Worm (Caenorhabditis elegans) whole organism, L1 larva: Measurements from ENCODE around the gene srj-40.

Source experiments
- C04F5.9 ChIP-seq: sonication (generic microtip); optimal IDR thresholded peaks from 2 replicates; lab custom pipeline; 2016; ENCODE audit warnings: missing genetic modification characterization, missing compliant biosample characterization
- C16A3.4 ChIP-seq: fragments of 150-350 bp; optimal IDR thresholded peaks from 2 replicates; lab custom pipeline; 2014; ENCODE audit warnings: missing biosample characterization, missing genetic modification characterization
- C34B4.2 ChIP-seq: sonication (generic microtip); optimal IDR thresholded peaks from 2 replicates; lab custom pipeline; 2017; ENCODE audit warnings: mild to moderate bottlenecking, missing genetic modification characterization, missing compliant biosample characterization
- aha-1 ChIP-seq: fragments of 150-350 bp; optimal IDR thresholded peaks from 2 replicates; lab custom pipeline; 2014; ENCODE audit warnings: missing biosample characterization, missing genetic modification characterization
- alr-1 ChIP-seq: fragments of 200-800 bp; sonication (Bioruptor generic); optimal IDR thresholded peaks from 2 replicates; lab custom pipeline; 2018; ENCODE audit warnings: borderline replicate concordance, mild to moderate bottlenecking, missing genetic modification characterization, missing compliant biosample characterization
- aly-2 ChIP-seq: fragments of 150-350 bp; optimal IDR thresholded peaks from 2 replicates; lab custom pipeline; 2014; ENCODE audit warnings: missing biosample characterization, missing genetic modification characterization
- ama-1 ChIP-seq: fragments of 150-350 bp; optimal IDR thresholded peaks from 2 replicates; lab custom pipeline; 2014
- ceh-8 ChIP-seq: fragments of 200-800 bp; sonication (Bioruptor generic); optimal IDR thresholded peaks from 2 replicates; lab custom pipeline; 2018; ENCODE audit warnings: mild to moderate bottlenecking, missing genetic modification characterization, moderate library complexity, missing compliant biosample characterization
- ces-1 ChIP-seq: fragments of 150-350 bp; optimal IDR thresholded peaks from 2 replicates; lab custom pipeline; 2014; ENCODE audit warnings: missing biosample characterization, missing genetic modification reagents, missing genetic modification characterization
- egl-13 ChIP-seq: sonication (generic microtip); optimal IDR thresholded peaks from 2 replicates; lab custom pipeline; 2016; ENCODE audit warnings: missing genotype, missing genetic modification reagents, missing genetic modification characterization, missing compliant biosample characterization
- egl-27 ChIP-seq, 2 experiments: fragments of 150-350 bp in 1 of 2; sonication (generic microtip); optimal IDR thresholded peaks; 3 replicates each; lab custom pipeline; 2017 to 2018; ENCODE audit warnings: missing biosample characterization in 2 of 2, missing genetic modification characterization in 2 of 2, missing genetic modification reagents in 2 of 2
- elt-2 ChIP-seq: sonication (generic microtip); optimal IDR thresholded peaks from 2 replicates; lab custom pipeline; 2016; ENCODE audit warnings: missing genetic modification characterization, mild to moderate bottlenecking, inconsistent platforms, missing compliant biosample characterization, missing genetic modification reagents
- fkh-8 ChIP-seq: sonication (generic microtip); optimal IDR thresholded peaks from 2 replicates; lab custom pipeline; 2016; ENCODE audit warnings: mild to moderate bottlenecking, missing genetic modification characterization, missing compliant biosample characterization
- fos-1 ChIP-seq: fragments of 150-350 bp; optimal IDR thresholded peaks from 2 replicates; lab custom pipeline; 2014; ENCODE audit warnings: missing biosample characterization, missing genetic modification characterization
- hlh-4 ChIP-seq: sonication (generic microtip); optimal IDR thresholded peaks from 2 replicates; lab custom pipeline; 2016; ENCODE audit warnings: mild to moderate bottlenecking, missing genetic modification characterization, missing compliant biosample characterization
- hpl-2 ChIP-seq: fragments of 150-350 bp; optimal IDR thresholded peaks from 2 replicates; lab custom pipeline; 2014; ENCODE audit warnings: missing biosample characterization, missing genetic modification reagents, missing genetic modification characterization
- isw-1 ChIP-seq: fragments of 200-800 bp; sonication (Bioruptor generic); IDR thresholded peaks from 2 replicates; pipeline ENCODE4 v1.3.6; 2022; ENCODE audit warnings: missing genetic modification characterization, missing compliant biosample characterization
- jun-1 ChIP-seq: fragments of 150-350 bp; optimal IDR thresholded peaks from 2 replicates; lab custom pipeline; 2014; ENCODE audit warnings: missing biosample characterization, missing genetic modification reagents, missing genetic modification characterization
- lin-13 ChIP-seq: fragments of 150-350 bp; optimal IDR thresholded peaks from 2 replicates; lab custom pipeline; 2014; ENCODE audit warnings: missing biosample characterization, missing genetic modification reagents, missing genetic modification characterization
- lin-14 ChIP-seq: fragments of 200-800 bp; sonication (Bioruptor generic); optimal IDR thresholded peaks from 2 replicates; lab custom pipeline; 2018; ENCODE audit warnings: mild to moderate bottlenecking, missing genetic modification characterization, moderate library complexity, missing compliant biosample characterization
- nhr-11 ChIP-seq: fragments of 150-350 bp; optimal IDR thresholded peaks from 2 replicates; lab custom pipeline; 2014; ENCODE audit warnings: missing biosample characterization, missing genetic modification characterization
- nhr-20 ChIP-seq: sonication (generic microtip); optimal IDR thresholded peaks from 2 replicates; lab custom pipeline; 2016; ENCODE audit warnings: mild to moderate bottlenecking, missing genetic modification characterization, missing compliant biosample characterization
- nhr-28 ChIP-seq: fragments of 150-350 bp; optimal IDR thresholded peaks from 2 replicates; lab custom pipeline; 2014; ENCODE audit warnings: missing biosample characterization, missing genetic modification characterization
- nhr-71 ChIP-seq: sonication (generic microtip); optimal IDR thresholded peaks from 2 replicates; lab custom pipeline; 2016; ENCODE audit warnings: mild to moderate bottlenecking, missing genetic modification characterization, moderate library complexity, missing compliant biosample characterization
- nhr-76 ChIP-seq: sonication (generic microtip); optimal IDR thresholded peaks from 2 replicates; lab custom pipeline; 2017; ENCODE audit warnings: missing biosample characterization, missing genetic modification characterization
- nhr-85 ChIP-seq: sonication (generic microtip); peaks from one replicate; lab custom pipeline; 2016; ENCODE audit warnings: missing genetic modification characterization, inconsistent platforms, missing compliant biosample characterization
- nhr-90 ChIP-seq: sonication (generic microtip); optimal IDR thresholded peaks from 2 replicates; lab custom pipeline; 2016; ENCODE audit warnings: mild to moderate bottlenecking, missing genetic modification characterization, missing compliant biosample characterization; ENCODE audit not compliant: poor library complexity
- pqm-1 ChIP-seq: sonication (generic microtip); optimal IDR thresholded peaks from 3 replicates; lab custom pipeline; 2017; ENCODE audit warnings: missing biosample characterization, missing genetic modification characterization
- rnt-1 ChIP-seq: sonication (generic microtip); optimal IDR thresholded peaks from 2 replicates; lab custom pipeline; 2016; ENCODE audit warnings: mild to moderate bottlenecking, missing genetic modification characterization, moderate library complexity, missing compliant biosample characterization
- skn-1 ChIP-seq: fragments of 150-350 bp; optimal IDR thresholded peaks from 2 replicates; lab custom pipeline; 2014; ENCODE audit warnings: missing biosample characterization, missing genetic modification characterization
- snu-23 ChIP-seq: sonication (generic microtip); optimal IDR thresholded peaks from 2 replicates; lab custom pipeline; 2016; ENCODE audit warnings: missing genetic modification characterization, missing compliant biosample characterization
- sup-37 ChIP-seq: fragments of 200-800 bp; sonication (Bioruptor generic); optimal IDR thresholded peaks from 2 replicates; lab custom pipeline; 2018; ENCODE audit warnings: mild to moderate bottlenecking, missing genetic modification characterization, missing compliant biosample characterization
- swsn-7 ChIP-seq: sonication (generic microtip); optimal IDR thresholded peaks from 2 replicates; lab custom pipeline; 2016; ENCODE audit warnings: missing genetic modification characterization, missing compliant biosample characterization
- unc-30 ChIP-seq: sonication (generic microtip); optimal IDR thresholded peaks from 2 replicates; lab custom pipeline; 2017; ENCODE audit warnings: missing biosample characterization, missing genetic modification characterization
- unc-98 ChIP-seq: fragments of 200-800 bp; sonication (Bioruptor generic); IDR thresholded peaks from 2 replicates; pipeline ENCODE4 v1.3.6; 2022; ENCODE audit warnings: missing genetic modification characterization, missing compliant biosample characterization
- xbp-1 ChIP-seq: sonication (generic microtip); optimal IDR thresholded peaks from 2 replicates; lab custom pipeline; 2016; ENCODE audit warnings: missing genetic modification characterization, missing compliant biosample characterization
- zip-4 ChIP-seq: fragments of 200-800 bp; sonication (Bioruptor generic); optimal IDR thresholded peaks from 2 replicates; lab custom pipeline; 2018; ENCODE audit warnings: mild to moderate bottlenecking, missing genetic modification characterization, moderate library complexity, missing compliant biosample characterization

Gene srj-40

DNA sequence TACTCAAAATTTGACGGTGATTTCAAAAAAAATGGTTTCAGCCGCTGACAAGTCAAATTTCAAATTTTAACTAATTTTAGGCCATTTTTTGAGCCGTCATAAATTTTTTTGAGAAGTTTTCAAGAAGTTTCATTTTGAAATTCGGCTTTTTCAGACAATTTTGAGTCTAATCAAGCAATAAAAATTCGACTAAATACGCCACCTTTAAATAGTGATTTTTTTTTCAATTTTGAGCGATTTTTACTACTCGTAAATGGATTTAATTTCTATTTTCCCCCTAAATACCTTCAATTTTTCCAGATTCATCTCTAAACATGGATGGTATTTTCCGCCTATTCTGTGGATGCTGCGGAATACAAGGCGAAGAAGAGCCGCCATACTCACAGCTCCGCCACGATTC lies 42.5 kb downstream of the srj-40 start, which contains the start of gene Y45G5AL.1:
Y45G5AL.1 (plus strand) TSS at position 301 of the 400 bp plus-strand sequence.
- TF ChIP-seq sup-37 (GFP tag; lab: Kevin White, UChicago) (no peak), xbp-1 (tag; lab: Kevin White, UChicago) (no peak), nhr-71 (tag; lab: Kevin White, UChicago) (no peak), isw-1 (GFP tag; lab: Robert Waterston, UW) (no peak), ama-1 (lab: Kevin White, UChicago) (no peak), fos-1 (tag; lab: Kevin White, UChicago) (no peak), egl-27 (tag; optimal IDR thresholded peaks at IDR 0.05; lab: Kevin White, UChicago) (no peak), hlh-4 (tag; lab: Kevin White, UChicago) (no peak), nhr-90 (tag; lab: Kevin White, UChicago) (no peak), lin-14 (GFP tag; lab: Kevin White, UChicago) (no peak), nhr-85 (tag; lab: Kevin White, UChicago) (no peak), zip-4 (GFP tag; lab: Kevin White, UChicago) (no peak), nhr-76 (tag; lab: Kevin White, UChicago) (no peak), lin-13 (no peak), egl-13 (no peak), nhr-11 (no peak), C04F5.9 (no peak), pqm-1 (tag; lab: Kevin White, UChicago) (no peak)

DNA sequence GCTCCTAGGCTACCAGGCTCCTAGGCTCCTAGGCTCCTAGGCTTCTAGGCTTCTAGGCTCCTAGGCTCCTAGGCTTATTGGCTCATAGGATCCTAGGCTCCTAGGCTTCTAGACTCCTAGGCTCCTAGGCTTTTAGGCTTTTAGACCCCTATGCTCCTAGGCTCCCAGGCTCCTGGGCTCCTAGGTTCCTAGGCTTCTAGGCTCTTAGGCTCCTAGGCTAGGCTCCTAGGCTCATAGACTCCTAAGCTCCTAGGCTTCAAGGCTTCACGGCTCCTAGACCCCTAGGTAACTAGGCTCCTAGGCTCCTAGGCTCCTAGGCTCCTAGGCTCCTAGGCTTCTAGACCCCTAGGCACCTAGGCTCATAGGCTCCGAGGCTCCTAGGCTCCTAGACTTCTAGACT lies 49.7 kb downstream of the srj-40 start:
- TF ChIP-seq skn-1, result no peak
- TF ChIP-seq rnt-1 (tag; lab: Kevin White, UChicago), result no peak
- no peak for TF ChIP-seq nhr-28 (tag; lab: Kevin White, UChicago)
- TF ChIP-seq C16A3.4 (tag; lab: Kevin White, UChicago), result no peak
- no peak for TF ChIP-seq swsn-7
- no peak for TF ChIP-seq aha-1 (tag; lab: Kevin White, UChicago)
- no peak for TF ChIP-seq C34B4.2 (tag; lab: Kevin White, UChicago)
- TF ChIP-seq alr-1 (tag; lab: Kevin White, UChicago), result no peak
- TF ChIP-seq jun-1 (tag; lab: Kevin White, UChicago), result no peak
- no peak for TF ChIP-seq unc-98
- no peak for TF ChIP-seq elt-2 (tag; lab: Kevin White, UChicago)
- no peak for TF ChIP-seq ces-1
- TF ChIP-seq hpl-2 (GFP tag; lab: Kevin White, UChicago), result no peak
- no peak for TF ChIP-seq unc-30
- TF ChIP-seq lin-14 (GFP tag; lab: Kevin White, UChicago), result no peak
- TF ChIP-seq aly-2 (tag; lab: Kevin White, UChicago), result no peak
- TF ChIP-seq nhr-90 (tag; lab: Kevin White, UChicago), result no peak
- TF ChIP-seq, all 84 proteins: peak for 0

DNA sequence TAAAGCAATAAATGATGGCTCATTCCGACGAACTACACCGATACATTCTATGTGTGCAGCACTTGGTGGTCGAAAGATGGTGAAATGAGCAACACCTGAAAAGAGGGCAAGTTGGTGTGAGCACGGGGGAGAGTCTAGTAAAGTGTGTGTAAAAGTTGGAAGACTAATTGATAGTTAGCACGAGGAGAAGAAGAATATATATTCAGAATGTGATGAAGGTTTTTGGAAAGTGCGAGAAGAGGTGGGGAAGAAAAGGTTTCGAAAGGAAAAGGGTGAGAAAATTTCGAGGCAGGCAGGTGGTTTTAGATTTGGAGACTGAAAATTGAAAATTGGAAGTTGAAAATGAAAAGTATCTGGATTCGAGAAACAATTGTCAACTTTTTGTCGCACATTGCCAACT lies 50.5 kb downstream of the srj-40 start, which contains the start of gene Y45G5AM.6:
Y45G5AM.6 (minus strand) TSS at position 101 of the 400 bp plus-strand sequence.
- TF ChIP-seq rnt-1 (tag; lab: Kevin White, UChicago), result no peak
- TF ChIP-seq nhr-20 (tag; lab: Kevin White, UChicago), result no peak
- TF ChIP-seq C34B4.2 (tag; lab: Kevin White, UChicago), result no peak
- TF ChIP-seq fkh-8 (tag; lab: Kevin White, UChicago), result no peak
- TF ChIP-seq ceh-8 (GFP tag; lab: Kevin White, UChicago), result no peak
- no peak for TF ChIP-seq nhr-28 (tag; lab: Kevin White, UChicago)
- TF ChIP-seq snu-23 (GFP tag; lab: Kevin White, UChicago), result no peak
